Worm (Caenorhabditis elegans): ENCODE measurements around the gene R13D7.2.

- TF ChIP-seq W03F9.2 (tag; optimal IDR thresholded peaks at IDR 0.05), result no peak
- no peak for TF ChIP-seq him-1 (tag; optimal IDR thresholded peaks at IDR 0.05)
Observed at ce11 chrV:7431016-7431415, 21.3 kb downstream of the R13D7.2 start, which contains the start of gene srw-71.

All from whole organism, L4/young adult.